Worm (Caenorhabditis elegans): ENCODE data around the gene mppb-1.

ce11 chrIV:9094356-9094755 lies 19.9 kb downstream of the mppb-1 start, which contains the start of gene mrpl-42:
- TF ChIP-seq lin-11 (tag; optimal IDR thresholded peaks at IDR 0.05) (no peak), pqm-1 (tag; optimal IDR thresholded peaks at IDR 0.05) (no peak), hlh-30 (tag; optimal IDR thresholded peaks at IDR 0.05; ENCODE audit: insufficient read depth) (no peak), ama-1 (optimal IDR thresholded peaks at IDR 0.05) (no peak)
